Worm (Caenorhabditis elegans) whole organism, young adult: ENCODE measurements around the gene ptr-15.

Experiments used
- ama-1 ChIP-seq, 3 experiments: fragments of 150-350 bp in 1 of 3; sonication (generic microtip) in 2 of 3; optimal IDR thresholded peaks; 2 replicates each; lab custom pipeline; 2014 to 2018; ENCODE audit warnings: missing biosample characterization in 2 of 3, missing genetic modification characterization in 2 of 3, missing genetic modification reagents in 2 of 3
- hsf-1 ChIP-seq: fragments of 200-800 bp; sonication (Bioruptor generic); IDR thresholded peaks from 2 replicates; pipeline ENCODE4 v1.3.6; 2022; ENCODE audit warnings: missing genetic modification reagents, missing genetic modification characterization, missing compliant biosample characterization
- let-526 ChIP-seq: fragments of 200-800 bp; sonication (Bioruptor generic); IDR thresholded peaks from 2 replicates; pipeline ENCODE4 v1.3.6; 2022; ENCODE audit warnings: missing genetic modification reagents, missing genetic modification characterization, missing compliant biosample characterization
- rec-8 ChIP-seq, 2 experiments: sonication (generic microtip); optimal IDR thresholded peaks; 2 replicates each; lab custom pipeline; 2016; ENCODE audit warnings: mild to moderate bottlenecking in 2 of 2, missing genetic modification characterization in 2 of 2, missing genetic modification reagents in 2 of 2, missing genotype in 2 of 2, missing biosample characterization in 1 of 2, missing compliant biosample characterization in 1 of 2, moderate library complexity in 1 of 2

DNA sequence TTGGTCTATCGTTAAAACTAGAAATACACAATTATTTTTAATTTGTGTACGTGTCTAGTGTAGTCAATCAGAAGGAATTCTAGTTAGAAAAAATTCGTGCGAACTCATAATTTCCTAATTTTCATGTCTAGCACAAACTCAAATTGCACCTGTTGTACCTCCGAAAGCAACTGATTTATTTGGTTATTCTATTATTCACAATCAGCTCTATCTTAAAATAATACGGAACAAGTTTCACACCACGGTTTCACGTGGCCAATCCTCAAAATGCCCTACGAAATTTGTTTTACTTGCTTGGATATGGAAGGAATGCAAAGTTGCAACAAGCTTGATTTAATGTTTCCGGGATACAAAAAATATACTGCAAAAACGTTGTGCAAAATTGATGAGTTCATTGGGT, 42.8 kb upstream of the ptr-15 start, which contains the start of gene srw-127:
- TF ChIP-seq rec-8 (tag; optimal IDR thresholded peaks at IDR 0.05; lab: Kevin White, UChicago): no peak
- no peak for TF ChIP-seq ama-1 (optimal IDR thresholded peaks at IDR 0.05; lab: Kevin White, UChicago)
- TF ChIP-seq ama-1 (GFP tag; optimal IDR thresholded peaks at IDR 0.05; lab: Kevin White, UChicago): no peak
- no peak for TF ChIP-seq hsf-1 (GFP tag; lab: Robert Waterston, UW)
- no peak for TF ChIP-seq let-526 (GFP tag; lab: Robert Waterston, UW)
